Fruit fly (Drosophila melanogaster): ENCODE data around the gene PolA2.
A peak's percentile ranks its signal among the peaks of the same experiment; 100 is the strongest.

The PolA2 gene

dm6 chr3R:27197581-27197980, 41.4 kb upstream of the PolA2 start (continued):
- TF ChIP-seq CG31441 (GFP tag; IDR thresholded peaks at IDR 0.05) (0 out of 2 replicates have a peak, but pooled peaks have one; percentile 10), Dek (tag; optimal IDR thresholded peaks at IDR 0.05) (no peak), gem (tag; optimal IDR thresholded peaks at IDR 0.05) (peak; percentile 24), stwl (tag; optimal IDR thresholded peaks at IDR 0.05) (no peak), lola (GFP tag; optimal IDR thresholded peaks at IDR 0.05) (peak in 1 of 3 experiments; percentile 10), toy (GFP tag; IDR thresholded peaks at IDR 0.05) (no peak), bsh (GFP tag; optimal IDR thresholded peaks at IDR 0.05) (peak in 1 of 2 experiments; percentile 22), H15 (GFP tag; IDR thresholded peaks at IDR 0.05) (no peak), CG30020 (tag; optimal IDR thresholded peaks at IDR 0.05) (no peak), CG11093 (GFP tag; IDR thresholded peaks at IDR 0.05) (no peak), Antp (GFP tag; optimal IDR thresholded peaks at IDR 0.05) (no peak), CG6683 (GFP tag; optimal IDR thresholded peaks at IDR 0.05) (no peak), crp (GFP tag; optimal IDR thresholded peaks at IDR 0.05) (no peak), Dfd (GFP tag; optimal IDR thresholded peaks at IDR 0.05) (no peak), crc (GFP tag; optimal IDR thresholded peaks at IDR 0.05) (no peak), Hr3 (GFP tag; optimal IDR thresholded peaks at IDR 0.05) (no peak), CG7839 (tag; optimal IDR thresholded peaks at IDR 0.05) (no peak), CG4707 (GFP tag; optimal IDR thresholded peaks at IDR 0.05) (no peak), pum (GFP tag; optimal IDR thresholded peaks at IDR 0.05) (no peak), CG10979 (tag; optimal IDR thresholded peaks at IDR 0.05) (peak; percentile 23), slp2 (GFP tag; optimal IDR thresholded peaks at IDR 0.05) (no peak), Optix (GFP tag; IDR thresholded peaks at IDR 0.05) (no peak), dmrt11E (tag; optimal IDR thresholded peaks at IDR 0.05) (peak; percentile 34), unpg (GFP tag; optimal IDR thresholded peaks at IDR 0.05) (peak; percentile 1)

DNA sequence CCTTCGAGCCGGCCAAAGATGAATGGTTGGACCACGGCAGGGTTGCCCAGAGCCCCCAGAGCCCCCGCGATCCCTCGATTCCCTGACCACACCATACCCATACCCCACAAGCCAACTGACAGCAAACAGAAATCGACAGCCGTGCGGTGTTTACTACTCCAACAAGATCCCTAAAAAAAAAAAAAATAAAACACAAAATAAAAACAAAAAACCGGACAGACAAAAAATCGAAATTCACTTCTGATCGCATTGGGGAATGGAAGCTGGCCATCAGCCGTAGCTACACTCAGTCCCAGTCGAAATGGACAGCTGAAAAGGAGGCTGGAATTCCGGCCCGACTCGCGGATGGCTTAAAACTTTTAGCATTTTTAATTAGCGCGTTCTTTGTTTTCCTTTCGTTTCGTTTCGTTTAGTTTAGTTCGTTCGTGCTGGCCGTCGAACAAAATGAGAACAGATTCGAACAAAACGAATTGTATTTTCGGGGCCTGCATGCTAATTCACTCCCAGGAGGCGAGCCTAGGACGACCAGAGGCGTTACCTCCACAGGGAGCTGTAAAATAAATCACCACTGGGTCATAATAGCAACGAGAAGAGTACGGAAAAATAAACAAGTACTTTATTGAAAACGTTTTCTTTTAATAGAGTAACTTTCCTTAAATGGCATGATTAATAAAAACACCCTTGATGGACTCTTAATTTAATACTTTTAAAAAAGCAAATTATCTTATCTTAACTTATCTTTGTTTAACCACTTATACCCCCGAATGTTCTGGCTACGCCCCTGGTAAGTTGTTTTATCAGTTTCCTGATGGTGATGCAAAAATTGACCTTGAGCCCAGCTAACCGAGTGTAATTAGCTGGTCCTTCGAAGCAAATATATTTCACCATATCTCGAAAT, 39.8 kb upstream of the PolA2 start:
- no peak for TF ChIP-seq sd (tag; optimal IDR thresholded peaks at IDR 0.05)
- peak; percentile 68 for TF ChIP-seq nom (GFP tag; optimal IDR thresholded peaks at IDR 0.05)
- peak; percentile 19 for TF ChIP-seq sqz (GFP tag; optimal IDR thresholded peaks at IDR 0.05)

DNA sequence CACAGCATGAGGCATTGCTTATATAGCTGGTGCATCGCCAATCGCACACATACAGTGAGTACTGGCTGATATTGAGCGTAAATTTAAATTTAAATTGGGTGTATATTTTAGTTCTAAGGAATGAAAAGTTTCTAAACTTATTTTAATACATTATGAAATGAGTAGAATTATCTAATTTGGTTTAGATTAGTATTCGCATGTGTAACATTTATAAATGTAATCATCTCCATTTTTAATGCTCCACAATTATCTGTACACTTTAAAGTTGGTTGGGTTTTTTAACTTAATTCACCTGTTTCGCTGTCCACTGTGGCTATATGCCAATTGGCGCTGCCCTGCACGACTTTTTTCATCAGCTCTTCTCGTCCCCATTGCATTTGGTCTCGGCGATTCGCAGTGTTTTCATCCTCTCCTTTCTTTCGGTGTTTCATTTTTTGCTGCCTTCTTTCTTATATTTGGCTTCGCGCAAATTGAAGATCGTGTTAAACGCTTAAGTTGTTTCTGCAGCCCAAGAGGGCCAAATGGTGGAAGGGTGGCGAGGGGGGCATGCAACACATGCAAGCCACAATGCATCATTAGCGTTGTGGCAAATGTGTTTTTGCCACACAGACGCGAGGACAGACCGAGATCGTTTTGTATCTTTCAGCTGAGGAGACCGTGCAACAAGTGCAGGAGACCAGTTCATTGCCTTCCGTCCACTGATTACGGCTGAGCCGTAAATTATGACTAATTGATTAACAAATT, 37.3 kb upstream of the PolA2 start:
- TF ChIP-seq CG31224 (GFP tag; IDR thresholded peaks at IDR 0.05) = no peak
- peak; percentile 58 for TF ChIP-seq Ets65A (GFP tag)
- TF ChIP-seq H2.0 (GFP tag; IDR thresholded peaks at IDR 0.05) = no peak
- TF ChIP-seq nom (GFP tag; optimal IDR thresholded peaks at IDR 0.05) = peak; percentile 68
- TF ChIP-seq lbe (GFP tag; optimal IDR thresholded peaks at IDR 0.05) = peak; percentile 23
- peak; percentile 33; the same call in 1 of the 2 replicates for TF ChIP-seq Drgx (GFP tag; IDR thresholded peaks at IDR 0.05)
- TF ChIP-seq bsh (GFP tag; optimal IDR thresholded peaks at IDR 0.05) = peak in 1 of 2 experiments; percentile 72

dm6 chr3R:27202330-27202729, 36.6 kb upstream of the PolA2 start:
- TF ChIP-seq CG17385 (GFP tag; optimal IDR thresholded peaks at IDR 0.05) (no peak), nerfin-2 (GFP tag; IDR thresholded peaks at IDR 0.05; ENCODE audit: partially characterized antibody) (no peak), unpg (GFP tag; optimal IDR thresholded peaks at IDR 0.05) (no peak), kni (GFP tag; optimal IDR thresholded peaks at IDR 0.05) (peak; percentile 15), CG9932 (GFP tag; IDR thresholded peaks at IDR 0.05) (no peak), CG2678 (tag; optimal IDR thresholded peaks at IDR 0.05) (peak; percentile 8), CG1603 (tag; optimal IDR thresholded peaks at IDR 0.05) (peak; percentile 3), Adf1 (GFP tag; IDR thresholded peaks at IDR 0.05) (no peak), caup (GFP tag; optimal IDR thresholded peaks at IDR 0.05; ENCODE audit: severe bottlenecking) (no peak), eve (GFP tag; optimal IDR thresholded peaks at IDR 0.05) (no peak), fru (optimal IDR thresholded peaks at IDR 0.05) (no peak), Mrtf (GFP tag; IDR thresholded peaks at IDR 0.05) (no peak), CG31388 (GFP tag; optimal IDR thresholded peaks at IDR 0.05) (no peak)

Measured in whole organism, embryonic.